Worm (Caenorhabditis elegans) whole organism, mixed stage, embryonic: ENCODE measurements around the gene cyb-2.1.
"Not testable (repeated sequence)": the region's sequence is repeated elsewhere in the genome, so short reads cannot be mapped to it uniquely, and the experiment has no call there.

Source experiments
- bed-3 ChIP-seq: fragments of 200-800 bp; sonication (Bioruptor generic); optimal IDR thresholded peaks from 3 replicates; lab custom pipeline; 2018; ENCODE audit warnings: mild to moderate bottlenecking, missing genetic modification characterization, moderate library complexity, missing compliant biosample characterization
- blmp-1 ChIP-seq: fragments of 150-350 bp; optimal IDR thresholded peaks from 2 replicates; lab custom pipeline; 2014; ENCODE audit warnings: missing biosample characterization, missing genetic modification characterization
- ceh-39 ChIP-seq: fragments of 150-350 bp; optimal IDR thresholded peaks from 2 replicates; lab custom pipeline; 2014; ENCODE audit warnings: missing biosample characterization, missing genetic modification characterization
- ceh-43 ChIP-seq: fragments of 200-800 bp; sonication (Bioruptor generic); optimal IDR thresholded peaks from 2 replicates; lab custom pipeline; 2018; ENCODE audit warnings: mild to moderate bottlenecking, missing genetic modification characterization, moderate library complexity, missing compliant biosample characterization
- ceh-83 ChIP-seq: fragments of 200-800 bp; sonication (Bioruptor generic); optimal IDR thresholded peaks from 2 replicates; lab custom pipeline; 2018; ENCODE audit warnings: mild to moderate bottlenecking, missing genetic modification characterization, missing compliant biosample characterization
- ces-1 ChIP-seq: fragments of 150-350 bp; optimal IDR thresholded peaks from 2 replicates; lab custom pipeline; 2014; ENCODE audit warnings: missing biosample characterization, missing genetic modification reagents, missing genetic modification characterization
- cnd-1 ChIP-seq: fragments of 200-800 bp; sonication (Bioruptor generic); optimal IDR thresholded peaks from 2 replicates; lab custom pipeline; 2018; ENCODE audit warnings: mild to moderate bottlenecking, missing genetic modification characterization, missing compliant biosample characterization
- drap-1 ChIP-seq: fragments of 200-800 bp; sonication (Bioruptor generic); optimal IDR thresholded peaks from 3 replicates; lab custom pipeline; 2018; ENCODE audit warnings: mild to moderate bottlenecking, missing genetic modification characterization, missing compliant biosample characterization
- flh-1 ChIP-seq: fragments of 200-800 bp; sonication (Bioruptor generic); optimal IDR thresholded peaks from 2 replicates; lab custom pipeline; 2018; ENCODE audit warnings: mild to moderate bottlenecking, missing genetic modification characterization, moderate library complexity, missing compliant biosample characterization
- ham-2 ChIP-seq: fragments of 200-800 bp; sonication (Bioruptor generic); optimal IDR thresholded peaks from 2 replicates; lab custom pipeline; 2018; ENCODE audit warnings: mild to moderate bottlenecking, missing genetic modification characterization, missing compliant biosample characterization
- lin-13 ChIP-seq: fragments of 150-350 bp; optimal IDR thresholded peaks from 2 replicates; lab custom pipeline; 2014; ENCODE audit warnings: missing biosample characterization, missing genetic modification characterization
- lin-32 ChIP-seq: fragments of 200-800 bp; sonication (Bioruptor generic); optimal IDR thresholded peaks from 2 replicates; lab custom pipeline; 2018; ENCODE audit warnings: mild to moderate bottlenecking, missing genetic modification characterization, missing compliant biosample characterization
- lsy-2 ChIP-seq: fragments of 150-350 bp; optimal IDR thresholded peaks from 2 replicates; lab custom pipeline; 2014; ENCODE audit warnings: missing biosample characterization, missing genetic modification characterization
- mep-1 ChIP-seq: fragments of 150-350 bp; optimal IDR thresholded peaks from 2 replicates; lab custom pipeline; 2017; ENCODE audit warnings: missing biosample characterization, missing genetic modification reagents, missing genetic modification characterization, inconsistent platforms
- mls-2 ChIP-seq: sonication (generic microtip); optimal IDR thresholded peaks from 2 replicates; lab custom pipeline; 2016; ENCODE audit warnings: mild to moderate bottlenecking, missing genetic modification characterization, moderate library complexity, missing compliant biosample characterization
- nhr-12 ChIP-seq: fragments of 150-350 bp; optimal IDR thresholded peaks from 2 replicates; lab custom pipeline; 2014; ENCODE audit warnings: missing biosample characterization, missing genetic modification characterization
- nhr-2 ChIP-seq: fragments of 150-350 bp; optimal IDR thresholded peaks from 2 replicates; lab custom pipeline; 2014; ENCODE audit warnings: missing biosample characterization, missing genetic modification characterization
- nhr-237 ChIP-seq: fragments of 150-350 bp; optimal IDR thresholded peaks from 2 replicates; lab custom pipeline; 2014; ENCODE audit warnings: missing biosample characterization, missing genetic modification characterization
- nhr-28 ChIP-seq: fragments of 150-350 bp; optimal IDR thresholded peaks from 2 replicates; lab custom pipeline; 2014; ENCODE audit warnings: missing biosample characterization, missing genetic modification characterization
- nhr-76 ChIP-seq: sonication (generic microtip); optimal IDR thresholded peaks from 2 replicates; lab custom pipeline; 2017; ENCODE audit warnings: missing biosample characterization, missing genetic modification characterization
- pha-4 ChIP-seq: fragments of 150-350 bp; optimal IDR thresholded peaks from 2 replicates; lab custom pipeline; 2018; ENCODE audit warnings: missing biosample characterization, missing genetic modification reagents, missing genetic modification characterization
- sem-2 ChIP-seq: fragments of 200-800 bp; sonication (Bioruptor generic); optimal IDR thresholded peaks from 2 replicates; lab custom pipeline; 2018; ENCODE audit warnings: mild to moderate bottlenecking, missing genetic modification characterization, missing compliant biosample characterization
- snpc-4 ChIP-seq: fragments of 150-350 bp; optimal IDR thresholded peaks from 2 replicates; lab custom pipeline; 2014; ENCODE audit warnings: missing biosample characterization, missing genetic modification characterization
- sptf-1 ChIP-seq: sonication (generic microtip); optimal IDR thresholded peaks from 2 replicates; lab custom pipeline; 2017; ENCODE audit warnings: mild to moderate bottlenecking, missing genetic modification characterization, moderate library complexity, missing compliant biosample characterization
- tbx-8 ChIP-seq: fragments of 200-800 bp; sonication (Bioruptor generic); optimal IDR thresholded peaks from 2 replicates; lab custom pipeline; 2018; ENCODE audit warnings: mild to moderate bottlenecking, missing genetic modification characterization, moderate library complexity, missing compliant biosample characterization
- unc-120 ChIP-seq: sonication (generic microtip); optimal IDR thresholded peaks from 2 replicates; lab custom pipeline; 2017; ENCODE audit warnings: missing genetic modification characterization, missing compliant biosample characterization; ENCODE audit not compliant: poor library complexity, severe bottlenecking
- unc-39 ChIP-seq: fragments of 150-350 bp; optimal IDR thresholded peaks from 2 replicates; lab custom pipeline; 2014; ENCODE audit warnings: missing biosample characterization, missing genetic modification characterization
- unc-62 ChIP-seq: fragments of 150-350 bp; optimal IDR thresholded peaks from 2 replicates; lab custom pipeline; 2014; ENCODE audit warnings: missing biosample characterization, missing genetic modification reagents, missing genetic modification characterization
- zip-8 ChIP-seq: fragments of 150-350 bp; optimal IDR thresholded peaks from 2 replicates; lab custom pipeline; 2014; ENCODE audit warnings: missing biosample characterization, missing genetic modification characterization
- ztf-11 ChIP-seq: fragments of 150-350 bp; optimal IDR thresholded peaks from 2 replicates; lab custom pipeline; 2014; ENCODE audit warnings: missing biosample characterization, missing genetic modification characterization

cyb-2.1 gene

ce11 chrIV:10981761-10982160, 4.0 kb upstream of the cyb-2.1 start, which contains the start of gene Y43E12A.2:
TSS of gene Y43E12A.2 (plus strand) at chrIV:10982061.
- TF ChIP-seq unc-39 (tag; lab: Kevin White, UChicago) (no peak), nhr-2 (no peak), sem-2 (no peak), snpc-4 (tag; lab: Kevin White, UChicago) (no peak), sptf-1 (tag; lab: Kevin White, UChicago) (no peak), flh-1 (GFP tag; lab: Kevin White, UChicago) (no peak), lin-32 (no peak), blmp-1 (no peak)

DNA sequence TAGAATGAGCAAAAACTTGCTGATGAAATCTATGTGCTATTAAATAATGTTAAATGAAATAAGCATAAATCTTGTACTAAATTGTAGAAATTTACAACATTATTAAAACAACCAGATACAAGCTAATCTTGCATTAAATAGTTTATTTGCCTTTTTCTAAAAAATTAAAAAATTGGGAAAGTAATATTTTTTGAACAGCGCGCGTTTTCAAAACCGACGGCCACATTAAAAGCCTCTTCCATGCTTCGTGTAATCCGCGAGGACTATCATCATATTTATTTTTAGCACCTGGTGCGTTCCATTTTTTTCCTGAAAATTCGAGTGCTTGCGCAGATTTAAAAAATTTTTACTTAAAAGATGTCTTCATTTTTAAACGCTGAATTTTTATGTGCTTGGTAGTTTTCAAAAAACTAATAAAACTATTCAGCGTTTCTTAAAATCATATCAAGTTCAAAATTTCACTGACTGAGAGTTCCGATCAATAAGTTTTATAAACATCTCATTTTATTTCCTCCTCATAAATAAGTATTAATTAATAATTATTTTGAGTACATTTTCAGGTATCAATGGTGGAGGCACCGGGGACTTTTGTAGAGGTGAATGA, 1.7 kb downstream of the cyb-2.1 start, which contains the start of gene Y43E12A.3:
Gene Y43E12A.3 (plus strand): TSS at position 554 of the 604 bp plus-strand sequence.
- not testable (repeated sequence) for TF ChIP-seq bed-3 (GFP tag; lab: Kevin White, UChicago); nhr-237 (tag; lab: Kevin White, UChicago); ceh-43 (GFP tag; lab: Kevin White, UChicago)

DNA sequence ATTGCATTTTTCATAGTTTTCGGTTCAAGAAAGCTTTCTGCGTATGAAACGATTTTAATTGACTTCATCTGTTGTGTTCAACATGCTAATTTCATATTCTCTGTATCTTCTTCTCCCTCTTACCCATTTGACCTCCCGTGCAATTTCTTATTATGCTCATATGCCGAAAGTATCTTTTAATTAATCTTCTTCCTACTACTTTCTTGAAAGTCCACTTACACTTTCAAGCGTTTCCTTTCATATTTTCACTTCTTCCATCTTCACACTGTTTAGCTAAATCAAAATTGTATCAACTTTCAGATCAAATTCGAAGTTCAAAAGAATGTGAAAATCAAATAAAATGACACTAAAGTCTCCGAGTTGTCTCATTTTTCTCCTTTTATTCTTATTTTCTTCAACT, 4.9 kb downstream of the cyb-2.1 start, which contains the start of gene F13H10.5:
Gene F13H10.5 (plus strand): TSS at position 301 of the 400 bp plus-strand sequence.
- no peak for TF ChIP-seq drap-1
- no peak for TF ChIP-seq pha-4 (tag; lab: Kevin White, UChicago)
- TF ChIP-seq nhr-76 (tag; lab: Kevin White, UChicago): no peak

- TF ChIP-seq unc-62 (GFP tag; lab: Kevin White, UChicago): no peak
- TF ChIP-seq sptf-1 (tag; lab: Kevin White, UChicago): no peak
- no peak for TF ChIP-seq flh-1 (GFP tag; lab: Kevin White, UChicago)
- TF ChIP-seq ztf-11 (tag; lab: Kevin White, UChicago): no peak
- no peak for TF ChIP-seq nhr-28 (tag; lab: Kevin White, UChicago)
- TF ChIP-seq mep-1 (tag; lab: Kevin White, UChicago): no peak
- TF ChIP-seq ham-2: no peak
- no peak for TF ChIP-seq ceh-39 (tag; lab: Kevin White, UChicago)
- TF ChIP-seq lsy-2 (tag; lab: Kevin White, UChicago): no peak
- no peak for TF ChIP-seq snpc-4 (tag; lab: Kevin White, UChicago)
- no peak for TF ChIP-seq unc-120
- TF ChIP-seq zip-8 (tag; lab: Kevin White, UChicago): no peak
Observed at ce11 chrIV:11001614-11002013, 15.8 kb downstream of the cyb-2.1 start, which contains the start of gene F13H10.9. TSS of gene F13H10.9 (plus strand) at chrIV:11001914.

DNA sequence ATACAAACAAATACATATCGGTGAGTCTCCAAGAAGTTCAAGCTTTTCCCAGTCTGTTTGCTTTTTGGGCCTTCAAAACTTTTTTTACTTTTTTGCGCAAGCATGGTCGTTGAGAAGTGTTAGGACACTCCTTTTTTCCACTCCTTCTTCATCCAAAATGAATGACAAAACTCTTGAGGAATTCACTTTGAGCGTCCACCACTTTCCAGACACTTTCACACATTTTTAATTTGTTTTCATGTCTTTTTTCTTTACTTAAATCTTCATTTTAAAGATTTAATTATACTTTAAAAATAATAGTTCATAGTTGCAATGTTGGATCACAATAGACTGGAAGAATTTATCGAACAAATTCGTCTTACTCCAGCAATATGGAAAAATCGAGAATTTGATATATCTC, 18.5 kb downstream of the cyb-2.1 start, which contains the start of gene F13H10.1:
Gene F13H10.1 (plus strand): TSS at position 301 of the 400 bp plus-strand sequence.
- TF ChIP-seq unc-120 (no peak), lin-13 (tag; lab: Kevin White, UChicago) (no peak)

DNA sequence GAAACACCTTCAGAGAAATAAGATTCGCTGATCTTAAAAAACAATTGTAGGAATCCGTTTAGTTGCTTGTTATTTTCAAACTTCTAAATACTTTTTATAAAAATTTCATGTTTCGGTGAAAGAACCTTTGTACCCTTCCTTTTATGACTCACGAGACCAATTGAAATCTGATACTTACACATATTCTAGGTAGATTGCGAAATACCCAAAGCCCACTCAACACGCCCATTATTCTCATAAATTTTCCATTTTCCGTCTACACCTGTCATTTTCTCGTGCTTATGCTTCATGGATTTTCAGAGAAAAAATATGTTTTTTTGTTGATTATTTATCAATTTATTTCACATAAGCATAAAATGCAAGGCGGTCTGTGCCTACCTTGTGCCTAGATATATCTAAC, 20.6 kb downstream of the cyb-2.1 start:
- no peak for TF ChIP-seq nhr-12
- no peak for TF ChIP-seq ceh-83 (GFP tag; lab: Kevin White, UChicago)
- TF ChIP-seq pha-4 (tag; lab: Kevin White, UChicago): no peak
- no peak for TF ChIP-seq mls-2
- no peak for TF ChIP-seq ces-1 (GFP tag; lab: Kevin White, UChicago)
- TF ChIP-seq unc-120: no peak
- TF ChIP-seq nhr-28 (tag; lab: Kevin White, UChicago): no peak
- no peak for TF ChIP-seq lsy-2 (tag; lab: Kevin White, UChicago)
- no peak for TF ChIP-seq flh-1 (GFP tag; lab: Kevin White, UChicago)
- TF ChIP-seq blmp-1: no peak
- no peak for TF ChIP-seq cnd-1 (tag; lab: Kevin White, UChicago)
- TF ChIP-seq ztf-11 (tag; lab: Kevin White, UChicago): no peak
- no peak for TF ChIP-seq nhr-237 (tag; lab: Kevin White, UChicago)
- no peak for TF ChIP-seq zip-8 (tag; lab: Kevin White, UChicago)
- no peak for TF ChIP-seq tbx-8 (GFP tag; lab: Kevin White, UChicago)
- TF ChIP-seq unc-62 (GFP tag; lab: Kevin White, UChicago): no peak
- TF ChIP-seq unc-39 (tag; lab: Kevin White, UChicago): no peak
